Worm (Caenorhabditis elegans) whole organism, dauer: Measurements from ENCODE around the gene puf-5.

Source experiments
- unc-62 ChIP-seq: sonication (generic microtip); optimal IDR thresholded peaks from 2 replicates; lab custom pipeline; 2017; ENCODE audit warnings: missing biosample characterization, missing genetic modification reagents, missing genetic modification characterization

puf-5 gene

DNA sequence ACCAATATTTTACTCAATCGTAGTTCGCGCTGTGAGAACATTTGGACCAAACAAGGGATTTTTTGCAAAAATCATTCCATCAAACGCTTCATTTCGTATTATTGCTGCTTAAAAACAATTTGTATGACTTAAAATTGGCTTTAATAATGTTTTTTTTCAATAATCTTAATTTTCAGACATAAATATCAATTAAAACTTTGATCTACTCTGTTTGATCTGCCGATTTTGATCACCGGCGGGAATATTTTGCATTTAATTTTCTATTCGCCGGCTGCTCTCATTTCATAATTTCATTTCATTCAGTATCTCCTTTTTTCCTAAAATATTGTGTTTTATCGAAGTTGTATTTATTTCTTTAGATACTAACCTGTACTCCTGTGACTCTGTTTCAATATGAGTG, at the start of gene puf-5:
Gene puf-5, plus strand, starts transcription at position 358 of the 400 bp plus-strand sequence.
- TF ChIP-seq unc-62, result no peak

DNA sequence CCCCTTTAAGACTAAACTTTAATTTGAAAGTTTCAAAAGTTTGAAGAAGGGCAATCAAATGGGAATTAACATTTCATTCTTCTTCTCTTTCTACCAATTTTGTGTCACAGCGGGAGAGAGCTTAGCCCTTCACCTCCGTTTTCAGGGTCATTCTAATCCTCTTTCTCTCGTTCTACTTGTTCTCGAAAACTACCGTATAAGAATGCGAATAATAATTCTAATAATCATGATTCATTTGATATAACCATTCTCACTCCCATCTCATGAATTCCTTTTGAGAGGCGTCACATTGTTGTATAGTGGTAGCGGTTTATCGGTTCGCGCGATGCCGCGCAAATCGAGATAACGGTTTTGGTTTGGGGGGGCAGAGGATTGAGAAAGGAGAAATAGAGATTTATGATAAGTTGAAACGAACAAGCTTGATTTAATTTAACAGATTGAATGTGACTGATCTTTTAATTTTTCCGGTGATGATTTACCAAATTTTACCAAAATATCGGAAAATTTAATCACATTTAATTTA, 46.1 kb upstream of the puf-5 start:
- TF ChIP-seq unc-62, result no peak

DNA sequence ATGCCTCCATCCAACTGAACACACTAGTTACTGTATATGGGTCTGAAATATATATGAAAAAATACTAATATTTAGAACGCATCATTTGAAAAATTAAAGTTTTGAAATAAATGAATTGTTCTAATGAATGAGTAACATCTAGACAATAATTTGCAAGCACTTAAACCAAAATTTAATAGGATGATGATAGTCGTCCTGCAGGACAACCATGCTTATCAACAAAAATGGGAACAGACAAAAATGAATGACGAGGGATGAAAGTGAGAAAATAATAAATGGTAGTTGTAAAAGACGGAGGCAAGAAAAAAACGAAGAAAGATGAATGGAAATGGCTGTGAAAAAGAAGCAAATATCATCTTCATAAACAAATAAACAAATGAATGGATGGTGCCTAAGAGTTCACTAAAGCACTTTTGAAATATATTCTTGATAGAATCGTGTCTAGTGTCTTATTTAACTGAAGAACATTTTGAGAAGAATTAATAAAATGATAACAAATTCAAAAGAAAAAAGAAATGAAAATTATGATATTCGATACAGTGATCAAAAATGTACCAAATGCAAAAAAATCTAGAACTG, 44.1 kb upstream of the puf-5 start, which contains the start of gene gldi-7:
Gene gldi-7, minus strand, starts transcription at position 42 of the 579 bp plus-strand sequence.
- no peak for TF ChIP-seq unc-62

DNA sequence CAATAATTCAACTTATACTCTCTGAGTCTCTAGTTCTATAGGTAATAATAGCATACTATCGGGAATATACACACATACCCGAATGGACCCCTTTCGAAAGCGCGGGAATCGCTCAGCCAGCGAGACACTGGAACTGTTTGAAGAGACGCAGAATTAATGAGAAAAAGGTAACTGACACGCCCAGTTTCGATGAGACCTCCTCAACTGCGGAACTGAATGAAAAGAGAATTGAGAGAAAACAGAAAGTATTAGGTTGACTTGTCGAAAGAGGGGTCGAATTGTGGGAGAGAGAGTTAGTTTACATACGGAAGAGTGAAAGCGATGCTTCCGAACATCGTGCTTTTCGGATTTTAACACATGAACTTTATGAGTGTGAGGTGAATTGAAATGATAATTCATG, 43.3 kb upstream of the puf-5 start:
- TF ChIP-seq unc-62, result no peak

DNA sequence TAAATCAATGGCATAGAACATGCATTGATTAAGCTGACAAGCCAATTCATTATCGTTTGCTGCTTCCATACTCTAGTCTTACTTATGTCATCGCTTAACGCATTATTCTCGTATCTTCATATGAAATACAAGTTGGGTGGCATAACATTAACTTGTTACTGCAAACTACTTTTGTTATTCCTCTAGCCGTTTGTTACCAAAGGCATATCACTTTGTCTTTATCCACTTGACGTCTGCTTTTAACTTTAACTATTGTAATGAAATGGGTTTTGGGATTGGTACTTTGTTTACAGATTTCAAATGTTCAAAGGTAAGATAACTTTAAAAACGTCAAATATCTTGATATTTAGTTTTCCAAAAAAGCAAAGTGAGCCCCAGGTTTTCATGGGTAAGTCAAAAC, 39.3 kb upstream of the puf-5 start, which contains the start of gene W01C9.2:
Gene W01C9.2, plus strand, starts transcription at position 301 of the 400 bp plus-strand sequence.
- TF ChIP-seq unc-62, result no peak

DNA sequence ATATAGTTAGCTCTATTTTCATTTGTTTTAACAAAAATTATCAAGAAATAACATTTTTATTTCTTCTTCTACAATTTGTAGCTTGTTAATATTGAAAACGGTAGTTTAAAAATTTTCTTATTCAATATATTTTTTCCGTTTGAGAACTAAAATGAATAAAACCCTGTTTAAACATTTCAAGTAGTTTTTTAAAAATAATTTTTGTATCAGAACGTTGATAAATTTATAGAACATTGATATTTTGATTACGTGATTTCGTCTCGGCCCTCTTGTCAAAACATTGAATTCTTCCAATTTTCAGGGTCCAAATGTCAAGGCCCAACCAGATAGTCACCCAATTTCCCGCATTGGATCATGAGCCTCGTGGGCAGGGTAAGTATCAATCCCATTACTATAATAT, 34.9 kb upstream of the puf-5 start, which contains the start of gene pqn-73:
Gene pqn-73, plus strand, starts transcription at position 301 of the 400 bp plus-strand sequence.
- no peak for TF ChIP-seq unc-62

DNA sequence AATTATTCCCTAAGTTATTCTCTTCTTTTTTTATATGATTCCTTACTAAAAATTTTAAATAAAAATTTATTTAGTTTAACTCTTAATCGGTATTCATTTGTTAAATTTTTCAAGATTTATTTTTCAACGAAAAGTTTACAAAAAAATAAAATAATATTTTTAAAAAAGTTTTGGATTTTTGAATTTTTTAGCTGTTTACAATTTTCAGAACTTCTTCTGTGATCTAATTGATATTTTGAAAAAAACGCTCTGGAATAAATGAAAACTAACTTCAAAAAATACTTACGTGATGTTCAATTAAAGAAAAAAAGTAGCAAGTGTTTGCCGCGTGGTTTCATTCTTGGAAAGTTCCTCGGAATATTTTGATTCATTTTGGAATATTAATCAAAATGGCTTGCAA, 30.0 kb upstream of the puf-5 start, which contains the start of gene decr-1.2:
Gene decr-1.2, plus strand, starts transcription at position 301 of the 400 bp plus-strand sequence.
- TF ChIP-seq unc-62, result no peak

DNA sequence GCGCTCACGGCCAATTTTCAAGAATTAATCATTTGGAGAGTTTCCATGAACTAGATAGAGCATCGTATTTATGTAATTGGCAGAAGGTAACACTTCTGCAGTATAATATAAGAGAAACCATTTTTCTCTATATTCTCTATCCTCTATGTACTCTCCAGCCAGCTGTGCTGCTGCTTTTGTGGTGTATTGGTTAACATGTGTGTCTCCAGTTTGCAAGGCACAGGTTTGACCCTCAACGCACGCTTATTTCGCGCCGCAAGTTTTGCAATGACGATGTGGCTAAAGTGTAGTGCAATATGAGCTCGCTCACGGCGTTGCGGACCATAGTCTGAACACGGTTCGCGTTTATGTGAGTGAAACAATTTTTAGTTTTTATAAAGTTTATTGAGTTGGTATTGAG, 28.4 kb upstream of the puf-5 start:
- TF ChIP-seq unc-62, result no peak

DNA sequence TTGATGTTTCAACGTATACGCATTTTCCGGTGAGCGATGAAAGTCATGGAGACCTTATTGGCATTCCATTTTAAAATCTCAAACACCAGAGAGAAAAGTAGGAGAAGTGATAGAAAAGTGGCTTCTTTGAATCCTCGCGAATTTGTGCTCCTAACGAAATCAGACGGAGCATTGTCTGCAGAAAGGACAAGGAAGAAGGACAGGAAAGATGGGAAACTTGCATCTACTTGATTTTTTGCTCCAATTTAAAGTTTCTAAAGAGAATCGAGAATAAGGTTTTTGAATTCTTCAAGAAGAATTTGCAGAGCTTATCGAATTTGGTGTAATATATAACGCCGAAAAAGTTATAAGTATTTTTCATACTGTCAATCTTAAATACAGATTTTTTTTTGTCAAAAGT, 24.2 kb upstream of the puf-5 start:
- no peak for TF ChIP-seq unc-62

DNA sequence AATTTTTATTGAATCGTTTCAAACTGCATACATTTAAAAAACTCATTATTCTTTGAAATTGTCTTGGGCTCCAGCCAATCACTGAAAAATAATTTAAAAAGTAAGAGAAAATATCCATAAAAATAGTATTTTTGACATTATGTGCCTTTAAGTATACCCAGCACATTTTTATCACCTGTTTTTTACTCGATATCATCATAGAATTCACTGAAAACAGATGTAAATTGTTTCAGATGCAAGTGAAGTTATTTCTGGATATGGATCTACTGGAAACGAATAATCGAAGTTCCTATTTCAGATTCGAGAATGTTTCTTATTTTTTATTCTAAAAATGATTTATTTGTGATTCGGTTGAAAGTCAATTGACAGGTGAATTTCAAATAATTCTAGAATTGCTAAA, 20.8 kb upstream of the puf-5 start:
- no peak for TF ChIP-seq unc-62

DNA sequence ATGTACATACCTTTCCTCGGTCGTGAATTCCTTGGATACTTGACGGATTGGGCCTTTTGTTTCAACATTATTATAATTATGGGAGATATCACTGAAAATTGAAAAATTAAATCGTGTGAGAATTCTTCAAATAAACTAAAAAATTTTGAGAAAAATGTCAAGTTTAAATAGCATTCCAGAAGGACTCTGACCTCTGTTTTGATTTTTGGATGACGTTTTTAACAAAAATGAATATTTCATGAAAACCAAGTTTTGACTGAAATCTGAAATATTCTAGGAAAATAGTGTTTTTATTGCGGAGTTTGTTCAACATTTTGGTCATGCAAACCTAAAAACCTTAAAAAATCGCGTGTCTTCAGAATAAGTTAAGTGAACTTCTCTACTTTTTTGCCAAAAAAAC, 19.2 kb upstream of the puf-5 start, which contains the start of gene glb-27:
Gene glb-27, minus strand, starts transcription at position 101 of the 400 bp plus-strand sequence.
- TF ChIP-seq unc-62, result no peak

DNA sequence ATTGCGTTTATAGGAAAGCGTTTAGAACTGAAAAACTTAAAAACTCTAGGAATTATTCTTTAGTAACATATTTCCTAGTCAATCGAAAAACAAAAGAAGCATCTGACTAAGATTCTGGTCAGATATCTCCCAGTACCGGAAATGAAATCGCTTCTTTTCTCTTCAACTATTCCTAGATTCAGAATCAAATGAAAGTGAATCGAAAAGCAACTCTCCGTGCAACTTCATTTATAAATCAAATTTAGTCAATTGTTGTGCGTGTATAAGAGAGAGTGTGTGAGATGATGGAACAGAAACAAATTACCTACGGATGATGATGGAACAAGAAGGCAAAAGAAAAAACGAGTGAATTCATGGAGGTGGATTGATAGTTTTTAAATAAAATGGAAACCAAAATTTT, 16.2 kb upstream of the puf-5 start:
- no peak for TF ChIP-seq unc-62

DNA sequence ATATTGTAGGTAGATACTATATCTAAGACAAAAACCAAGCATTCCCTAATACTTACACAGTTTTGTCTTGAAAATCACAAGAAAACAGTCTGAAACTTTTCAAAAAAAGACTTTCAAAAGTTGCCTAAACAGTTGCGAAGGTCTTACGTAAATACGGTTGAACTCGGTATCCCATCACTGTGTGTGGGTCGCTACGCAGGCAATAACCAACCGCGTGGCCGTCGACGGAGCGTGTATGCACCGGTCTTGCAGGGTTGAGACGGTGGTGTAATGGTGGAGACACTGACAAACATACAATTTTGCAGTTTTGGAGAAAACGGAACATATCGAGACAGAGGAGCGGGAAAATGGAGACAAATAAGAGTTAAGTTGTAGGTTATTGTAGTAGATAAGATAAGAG, 14.1 kb upstream of the puf-5 start, which contains the start of gene iff-2:
Gene iff-2, minus strand, starts transcription at position 141 of the 400 bp plus-strand sequence.
- TF ChIP-seq unc-62, result no peak

DNA sequence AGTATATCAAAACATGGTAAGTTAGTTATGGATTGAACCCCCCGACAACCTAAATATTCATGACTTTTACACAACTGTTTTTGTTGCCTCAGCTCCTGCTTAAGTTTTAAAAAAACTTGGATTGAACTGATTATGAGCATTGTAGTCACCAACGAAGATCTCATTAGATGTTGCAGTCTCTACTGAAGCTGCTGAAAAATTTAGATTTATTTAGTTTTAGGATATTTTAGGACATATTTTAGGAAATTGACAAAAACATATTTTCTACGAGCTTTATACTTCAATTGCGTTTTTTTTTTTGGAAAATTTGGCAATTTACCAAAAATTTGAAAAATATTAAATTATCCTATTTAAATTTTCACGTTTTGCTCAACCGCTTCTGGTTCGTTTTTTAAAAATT, 13.3 kb upstream of the puf-5 start, which contains the start of gene F54C9.14:
Gene F54C9.14, plus strand, starts transcription at position 301 of the 400 bp plus-strand sequence.
- TF ChIP-seq unc-62, result no peak

DNA sequence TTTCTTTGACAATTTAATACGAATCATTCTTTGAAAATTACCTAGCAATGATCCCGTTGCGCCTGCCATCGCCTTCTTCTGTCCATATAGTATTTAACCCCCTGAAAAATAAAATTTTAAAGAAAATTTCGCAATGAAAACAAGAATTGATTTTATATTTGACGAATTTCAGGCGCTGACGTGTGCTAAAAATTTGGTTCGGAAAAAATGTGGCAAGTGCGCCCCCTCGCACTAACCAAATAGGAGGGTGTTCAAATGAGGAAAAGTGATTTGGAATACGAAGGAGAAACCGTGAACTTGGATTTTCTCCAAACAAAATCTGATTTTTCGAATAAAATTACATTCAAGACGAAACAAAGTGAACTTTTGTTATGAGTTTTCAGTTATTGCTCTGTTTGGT, 9.3 kb upstream of the puf-5 start, which contains the start of gene stc-1:
Gene stc-1, minus strand, starts transcription at position 101 of the 400 bp plus-strand sequence.
- no peak for TF ChIP-seq unc-62

DNA sequence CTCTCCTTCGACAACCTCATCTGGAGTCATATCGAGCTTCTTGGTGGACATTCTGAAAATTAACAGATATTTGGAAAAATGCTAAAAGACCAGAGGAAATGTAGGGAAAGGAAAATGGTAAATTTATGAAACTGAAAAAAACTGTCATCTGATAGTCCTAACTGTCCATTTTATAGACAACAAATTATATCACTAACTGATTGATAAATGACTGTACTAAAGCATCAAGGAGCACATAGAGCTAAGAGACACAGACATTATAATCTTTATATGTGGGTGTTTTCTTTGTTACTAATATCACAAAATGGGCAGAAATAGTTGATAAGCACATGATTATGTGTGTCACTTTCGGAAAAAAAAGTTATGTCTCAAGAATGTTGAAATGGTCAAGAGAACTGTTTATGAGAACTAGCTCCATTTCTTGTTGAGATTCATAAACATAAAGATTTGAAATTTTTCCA, 8.5 kb upstream of the puf-5 start, which contains the start of gene F54C9.3:
Gene F54C9.3, minus strand, starts transcription at position 51 of the 461 bp plus-strand sequence.
- no peak for TF ChIP-seq unc-62

DNA sequence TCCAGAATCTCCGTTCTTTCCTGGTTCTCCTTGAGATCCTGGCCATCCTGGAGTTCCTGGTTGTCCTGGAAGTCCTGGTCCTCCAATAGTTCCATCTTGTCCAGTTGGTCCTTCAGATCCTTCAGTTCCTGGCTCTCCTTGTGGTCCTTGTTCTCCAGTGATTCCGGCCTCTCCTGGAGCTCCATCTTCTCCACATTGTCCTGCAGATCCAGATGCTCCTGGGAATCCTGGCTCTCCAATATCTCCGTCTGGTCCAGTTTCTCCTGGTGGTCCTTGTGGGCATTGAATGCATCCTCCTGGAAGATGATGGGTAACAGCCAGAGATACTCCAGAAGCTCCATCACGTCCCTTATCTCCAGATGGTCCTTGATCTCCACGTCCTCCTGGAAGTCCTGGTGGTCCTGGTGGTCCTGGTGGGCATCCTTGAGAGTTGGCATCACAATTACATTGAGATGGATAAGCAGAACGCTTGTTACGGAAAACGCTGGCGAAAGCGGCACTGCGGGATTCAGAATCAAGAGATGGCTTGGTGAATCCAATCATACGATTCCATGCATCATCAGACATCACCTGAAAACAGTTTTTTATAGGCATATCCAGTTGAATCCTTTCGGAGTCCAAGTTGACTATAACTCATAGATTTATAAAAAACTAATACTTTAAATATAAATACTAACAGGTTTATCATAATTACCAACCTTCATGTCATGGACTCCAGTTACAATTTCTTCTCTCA, 6.9 kb upstream of the puf-5 start:
- no peak for TF ChIP-seq unc-62
